ENCODE assay signal across 4 worm cellular contexts in genomic region chrIII:11236788-11237187, ce11.
A peak's percentile ranks its signal among the peaks of the same experiment; 100 is the strongest.
TF ChIP-seq lines count a peak whose summit lies in the region.

Gene Y47D3A.14, minus strand, starts transcription at chrIII:11236868.
Gene aakb-2, plus strand, starts transcription at chrIII:11237143.

TF ChIP-seq in whole organism, L2 larva, 48 proteins besides CTCF, POLR2A, EP300 and RAD21:
- TF ChIP-seq egl-27 (tag; optimal IDR thresholded peaks at IDR 0.05; lab: Kevin White, UChicago) (no peak), nhr-21 (tag; optimal IDR thresholded peaks at IDR 0.05; lab: Kevin White, UChicago) (peak; percentile 25), ztf-4 (tag; optimal IDR thresholded peaks at IDR 0.05; lab: Kevin White, UChicago) (peak; percentile 7), snpc-4 (tag; optimal IDR thresholded peaks at IDR 0.05; lab: Kevin White, UChicago) (peak; percentile 34), lin-13 (GFP tag; optimal IDR thresholded peaks at IDR 0.05; lab: Kevin White, UChicago) (peak; percentile 36), lin-11 (tag; optimal IDR thresholded peaks at IDR 0.05; lab: Kevin White, UChicago) (peak; percentile 57), sem-4 (tag; optimal IDR thresholded peaks at IDR 0.05; lab: Kevin White, UChicago) (no peak), sma-3 (GFP tag; optimal IDR thresholded peaks at IDR 0.05; lab: Kevin White, UChicago) (peak; percentile 45), ama-1 (optimal IDR thresholded peaks at IDR 0.05; lab: Kevin White, UChicago) (no peak), nhr-129 (tag; optimal IDR thresholded peaks at IDR 0.05; lab: Kevin White, UChicago) (peak; percentile 0), unc-55 (GFP tag; optimal IDR thresholded peaks at IDR 0.05; lab: Kevin White, UChicago) (peak; percentile 77), gmeb-1 (tag; optimal IDR thresholded peaks at IDR 0.05; lab: Kevin White, UChicago) (peak; percentile 40), sma-9 (GFP tag; optimal IDR thresholded peaks at IDR 0.05; lab: Kevin White, UChicago) (peak; percentile 57), sma-9 (tag; optimal IDR thresholded peaks at IDR 0.05; lab: Kevin White, UChicago) (no peak), F13H6.1 (tag; optimal IDR thresholded peaks at IDR 0.05; lab: Kevin White, UChicago) (peak; percentile 26), crh-2 (tag; optimal IDR thresholded peaks at IDR 0.05; lab: Kevin White, UChicago) (peak; percentile 43), lsy-2 (tag; optimal IDR thresholded peaks at IDR 0.05; lab: Kevin White, UChicago) (peak in 1 of 2 experiments; percentile 62), dmd-4 (tag; optimal IDR thresholded peaks at IDR 0.05; lab: Kevin White, UChicago) (no peak), C34F6.9 (tag; optimal IDR thresholded peaks at IDR 0.05; lab: Kevin White, UChicago) (peak; percentile 56), elt-3 (tag; optimal IDR thresholded peaks at IDR 0.05; lab: Kevin White, UChicago) (no peak), nhr-237 (tag; optimal IDR thresholded peaks at IDR 0.05; lab: Kevin White, UChicago) (no peak), nhr-25 (tag; optimal IDR thresholded peaks at IDR 0.05; lab: Kevin White, UChicago) (peak; percentile 21), nhr-11 (tag; optimal IDR thresholded peaks at IDR 0.05; lab: Kevin White, UChicago) (no peak)

TF ChIP-seq in whole organism, L4 larva, 104 proteins besides CTCF, POLR2A, EP300 and RAD21 (continues in another document):
- peak; percentile 54 for TF ChIP-seq nhr-77 (tag; optimal IDR thresholded peaks at IDR 0.05; lab: Kevin White, UChicago)
- no peak for TF ChIP-seq nhr-111 (GFP tag; optimal IDR thresholded peaks at IDR 0.05; lab: Kevin White, UChicago)
- TF ChIP-seq nhr-28 (tag; optimal IDR thresholded peaks at IDR 0.05; lab: Kevin White, UChicago): peak; percentile 21
- no peak for TF ChIP-seq ceh-44 (GFP tag; IDR thresholded peaks at IDR 0.05; lab: Robert Waterston, UW)
- TF ChIP-seq arid-1 (GFP tag; conservative IDR thresholded peaks at IDR 0.05; lab: Robert Waterston, UW): no peak
- no peak for TF ChIP-seq lsy-2 (tag; optimal IDR thresholded peaks at IDR 0.05; lab: Kevin White, UChicago)
- TF ChIP-seq dmd-8 (GFP tag; IDR thresholded peaks at IDR 0.05; lab: Robert Waterston, UW): no peak
- no peak for TF ChIP-seq fos-1 (tag; optimal IDR thresholded peaks at IDR 0.05; lab: Kevin White, UChicago)
- TF ChIP-seq daf-12 (tag; optimal IDR thresholded peaks at IDR 0.05; lab: Kevin White, UChicago): no peak
- TF ChIP-seq daf-16 (GFP tag; optimal IDR thresholded peaks at IDR 0.05; lab: Kevin White, UChicago): peak in 1 of 2 experiments; percentile 7
- peak; percentile 68 for TF ChIP-seq daf-16 (tag; optimal IDR thresholded peaks at IDR 0.05; lab: Kevin White, UChicago)
- no peak for TF ChIP-seq D1046.2 (GFP tag; IDR thresholded peaks at IDR 0.05; lab: Robert Waterston, UW)
- no peak for TF ChIP-seq F10B5.3 (tag; optimal IDR thresholded peaks at IDR 0.05; lab: Kevin White, UChicago)
- no peak for TF ChIP-seq lin-1 (GFP tag; IDR thresholded peaks at IDR 0.05; lab: Robert Waterston, UW)
- TF ChIP-seq lin-13 (GFP tag; optimal IDR thresholded peaks at IDR 0.05; lab: Kevin White, UChicago): peak; percentile 46
- TF ChIP-seq mdt-29 (GFP tag; IDR thresholded peaks at IDR 0.05; lab: Robert Waterston, UW): no peak
- TF ChIP-seq dmd-9 (GFP tag; IDR thresholded peaks at IDR 0.05; lab: Robert Waterston, UW): no peak
- TF ChIP-seq mxl-2 (GFP tag; conservative IDR thresholded peaks at IDR 0.05; lab: Robert Waterston, UW): no peak
- no peak for TF ChIP-seq zfp-2 (tag; optimal IDR thresholded peaks at IDR 0.05; lab: Kevin White, UChicago)
- peak in 1 of 2 experiments; percentile 53 for TF ChIP-seq hif-1 (tag; optimal IDR thresholded peaks at IDR 0.05; lab: Kevin White, UChicago)
- TF ChIP-seq unc-62 (GFP tag; optimal IDR thresholded peaks at IDR 0.05 in 1 of 2; lab: Kevin White, UChicago): no peak
- TF ChIP-seq unc-62 (tag; optimal IDR thresholded peaks at IDR 0.05; lab: Kevin White, UChicago): no peak
- TF ChIP-seq T26A8.4 (GFP tag; IDR thresholded peaks at IDR 0.05; lab: Robert Waterston, UW): no peak
- no peak for TF ChIP-seq unc-130 (GFP tag; optimal IDR thresholded peaks at IDR 0.05; lab: Kevin White, UChicago)
- peak in 1 of 2 experiments; percentile 49 for TF ChIP-seq mdl-1 (tag; optimal IDR thresholded peaks at IDR 0.05; lab: Kevin White, UChicago)

TF ChIP-seq in whole organism, late embryonic, 69 proteins besides CTCF, POLR2A, EP300 and RAD21 (continues in another document):
- peak; percentile 44 for TF ChIP-seq C38D4.7 (GFP tag; optimal IDR thresholded peaks at IDR 0.05; lab: Kevin White, UChicago)
- TF ChIP-seq lim-6 (tag; optimal IDR thresholded peaks at IDR 0.05; lab: Kevin White, UChicago): no peak
- TF ChIP-seq tbx-2 (tag; optimal IDR thresholded peaks at IDR 0.05; lab: Kevin White, UChicago): peak; percentile 59
- TF ChIP-seq hlh-15 (tag; optimal IDR thresholded peaks at IDR 0.05; lab: Kevin White, UChicago): no peak
- TF ChIP-seq nhr-11 (tag; optimal IDR thresholded peaks at IDR 0.05; lab: Kevin White, UChicago): no peak
- no peak for TF ChIP-seq npax-4 (tag; optimal IDR thresholded peaks at IDR 0.05; lab: Kevin White, UChicago)
- TF ChIP-seq ceh-34 (tag; optimal IDR thresholded peaks at IDR 0.05; lab: Kevin White, UChicago): peak; percentile 48
- peak; percentile 56 for TF ChIP-seq K09A11.1 (tag; optimal IDR thresholded peaks at IDR 0.05; lab: Kevin White, UChicago; ENCODE audit: insufficient read depth)
- peak; percentile 57 for TF ChIP-seq ceh-14 (tag; optimal IDR thresholded peaks at IDR 0.05; lab: Kevin White, UChicago)
- TF ChIP-seq ceh-30 (tag; optimal IDR thresholded peaks at IDR 0.05; lab: Kevin White, UChicago): no peak
- peak; percentile 44 for TF ChIP-seq pat-9 (tag; optimal IDR thresholded peaks at IDR 0.05; lab: Kevin White, UChicago)
- no peak for TF ChIP-seq K02D7.2 (tag; optimal IDR thresholded peaks at IDR 0.05; lab: Kevin White, UChicago)
- TF ChIP-seq sox-4 (tag; optimal IDR thresholded peaks at IDR 0.05; lab: Kevin White, UChicago): no peak
- TF ChIP-seq pqm-1 (tag; optimal IDR thresholded peaks at IDR 0.05; lab: Kevin White, UChicago): no peak
- TF ChIP-seq fkh-10 (GFP tag; optimal IDR thresholded peaks at IDR 0.05; lab: Kevin White, UChicago): no peak
- no peak for TF ChIP-seq tbx-7 (tag; optimal IDR thresholded peaks at IDR 0.05; lab: Kevin White, UChicago)
- peak; percentile 82 for TF ChIP-seq elt-2 (tag; optimal IDR thresholded peaks at IDR 0.05; lab: Kevin White, UChicago)
- TF ChIP-seq Y22D7AL.16 (tag; optimal IDR thresholded peaks at IDR 0.05; lab: Kevin White, UChicago): no peak
- no peak for TF ChIP-seq nhr-232 (tag; optimal IDR thresholded peaks at IDR 0.05; lab: Kevin White, UChicago)
- TF ChIP-seq che-1 (tag; optimal IDR thresholded peaks at IDR 0.05; lab: Kevin White, UChicago): peak; percentile 61
- peak; percentile 9 for TF ChIP-seq fkh-6 (tag; optimal IDR thresholded peaks at IDR 0.05; lab: Kevin White, UChicago)
- TF ChIP-seq syd-9 (tag; optimal IDR thresholded peaks at IDR 0.05; lab: Kevin White, UChicago): no peak
- TF ChIP-seq unc-86 (tag; optimal IDR thresholded peaks at IDR 0.05; lab: Kevin White, UChicago): peak; percentile 41
- no peak for TF ChIP-seq ceh-22 (tag; optimal IDR thresholded peaks at IDR 0.05; lab: Kevin White, UChicago)
- TF ChIP-seq pros-1 (tag; optimal IDR thresholded peaks at IDR 0.05; lab: Kevin White, UChicago): no peak
- 0 out of 2 replicates have a peak, but pooled peaks have one; percentile 4 for TF ChIP-seq sox-2 (GFP tag; IDR thresholded peaks at IDR 0.05; lab: Robert Waterston, UW)
- TF ChIP-seq ceh-18 (tag; optimal IDR thresholded peaks at IDR 0.05; lab: Kevin White, UChicago): no peak

TF ChIP-seq in whole organism, mixed stage, embryonic, 35 proteins besides CTCF, POLR2A, EP300 and RAD21 (continues in another document):
- TF ChIP-seq sptf-1 (tag; optimal IDR thresholded peaks at IDR 0.05; lab: Kevin White, UChicago) (peak; percentile 69), nhr-76 (tag; optimal IDR thresholded peaks at IDR 0.05; lab: Kevin White, UChicago) (no peak), unc-39 (tag; optimal IDR thresholded peaks at IDR 0.05; lab: Kevin White, UChicago) (no peak), nhr-12 (tag; optimal IDR thresholded peaks at IDR 0.05; lab: Kevin White, UChicago) (no peak), M03D4.4 (tag; optimal IDR thresholded peaks at IDR 0.05; lab: Kevin White, UChicago) (peak; percentile 78), unc-62 (GFP tag; optimal IDR thresholded peaks at IDR 0.05; lab: Kevin White, UChicago) (no peak), flh-1 (GFP tag; optimal IDR thresholded peaks at IDR 0.05; lab: Kevin White, UChicago) (no peak), hlh-1 (tag; optimal IDR thresholded peaks at IDR 0.05; lab: Kevin White, UChicago) (peak; percentile 25), mab-5 (tag; optimal IDR thresholded peaks at IDR 0.05; lab: Kevin White, UChicago) (peak; percentile 15), cnd-1 (tag; optimal IDR thresholded peaks at IDR 0.05; lab: Kevin White, UChicago) (no peak), drap-1 (GFP tag; optimal IDR thresholded peaks at IDR 0.05; lab: Kevin White, UChicago) (no peak), nhr-237 (tag; optimal IDR thresholded peaks at IDR 0.05; lab: Kevin White, UChicago) (no peak), lin-13 (tag; optimal IDR thresholded peaks at IDR 0.05; lab: Kevin White, UChicago) (no peak), nhr-2 (tag; optimal IDR thresholded peaks at IDR 0.05; lab: Kevin White, UChicago) (no peak), sem-2 (GFP tag; optimal IDR thresholded peaks at IDR 0.05; lab: Kevin White, UChicago) (no peak), ceh-43 (GFP tag; optimal IDR thresholded peaks at IDR 0.05; lab: Kevin White, UChicago) (no peak), bed-3 (GFP tag; optimal IDR thresholded peaks at IDR 0.05; lab: Kevin White, UChicago) (peak; percentile 11), unc-120 (tag; optimal IDR thresholded peaks at IDR 0.05; lab: Kevin White, UChicago; ENCODE audit: poor library complexity, severe bottlenecking) (peak; percentile 48), elt-1 (tag; optimal IDR thresholded peaks at IDR 0.05; lab: Kevin White, UChicago; ENCODE audit: borderline replicate concordance, insufficient read depth) (no peak), mep-1 (tag; optimal IDR thresholded peaks at IDR 0.05; lab: Kevin White, UChicago) (peak; percentile 51), elt-3 (tag; optimal IDR thresholded peaks at IDR 0.05; lab: Kevin White, UChicago) (no peak), nhr-28 (tag; optimal IDR thresholded peaks at IDR 0.05; lab: Kevin White, UChicago) (no peak), lsy-2 (tag; optimal IDR thresholded peaks at IDR 0.05; lab: Kevin White, UChicago) (peak; percentile 62), ces-1 (GFP tag; optimal IDR thresholded peaks at IDR 0.05; lab: Kevin White, UChicago) (peak; percentile 8), pha-4 (tag; optimal IDR thresholded peaks at IDR 0.05; lab: Kevin White, UChicago) (peak; percentile 44), snpc-4 (tag; optimal IDR thresholded peaks at IDR 0.05; lab: Kevin White, UChicago) (no peak), ztf-11 (tag; optimal IDR thresholded peaks at IDR 0.05; lab: Kevin White, UChicago) (no peak), ham-2 (GFP tag; optimal IDR thresholded peaks at IDR 0.05; lab: Kevin White, UChicago) (no peak), mls-2 (tag; optimal IDR thresholded peaks at IDR 0.05; lab: Kevin White, UChicago) (peak; percentile 57), ceh-39 (tag; optimal IDR thresholded peaks at IDR 0.05; lab: Kevin White, UChicago) (no peak)
